Fruit fly (Drosophila melanogaster) whole organism, pupa: ENCODE data around the gene Obp99c.

Experiments
- CG10348 ChIP-seq: fragments of 200-800 bp; sonication (Bioruptor generic); IDR thresholded peaks from 2 replicates; pipeline ENCODE4 v1.3.6; 2022; ENCODE audit warnings: missing biosample characterization, missing genetic modification characterization
- CG12605 ChIP-seq: fragments of 200-800 bp; sonication (Bioruptor generic); IDR thresholded peaks from 2 replicates; pipeline ENCODE4 v1.3.6; 2022; ENCODE audit warnings: missing biosample characterization, missing genetic modification characterization
- CG13204 ChIP-seq: fragments of 200-800 bp; sonication (Bioruptor generic); optimal IDR thresholded peaks from 2 replicates; lab custom pipeline; 2018; ENCODE audit warnings: missing biosample characterization, mild to moderate bottlenecking, missing genetic modification characterization, moderate library complexity
- CG14655 ChIP-seq: fragments of 200-800 bp; sonication (Bioruptor generic); optimal IDR thresholded peaks from 3 replicates; lab custom pipeline; 2017; ENCODE audit warnings: mild to moderate bottlenecking, missing biosample characterization, missing genetic modification reagents, missing genetic modification characterization
- CG15710 ChIP-seq: fragments of 200-800 bp; sonication (Bioruptor generic); optimal IDR thresholded peaks from 2 replicates; lab custom pipeline; 2018; ENCODE audit warnings: missing biosample characterization, mild to moderate bottlenecking, missing genetic modification characterization, moderate library complexity
- CG17806 ChIP-seq: fragments of 200-800 bp; sonication (Bioruptor generic); optimal IDR thresholded peaks from 2 replicates; lab custom pipeline; 2018; ENCODE audit warnings: missing biosample characterization, mild to moderate bottlenecking, missing genetic modification characterization, moderate library complexity
- CG32121 ChIP-seq: fragments of 200-800 bp; sonication (Bioruptor generic); IDR thresholded peaks from 2 replicates; pipeline ENCODE4 v1.3.6; 2022; ENCODE audit warnings: missing biosample characterization, missing genetic modification characterization
- CG34367 ChIP-seq: fragments of 200-800 bp; sonication (Bioruptor generic); optimal IDR thresholded peaks from 2 replicates; lab custom pipeline; 2018; ENCODE audit warnings: missing biosample characterization, mild to moderate bottlenecking, missing genetic modification characterization
- CG4496 ChIP-seq: fragments of 200-800 bp; sonication (Bioruptor generic); IDR thresholded peaks from 3 replicates; pipeline ENCODE4 v1.3.6; 2022; ENCODE audit warnings: missing biosample characterization, missing genetic modification characterization
- CG8159 ChIP-seq: fragments of 200-800 bp; sonication (Bioruptor generic); optimal IDR thresholded peaks from 3 replicates; lab custom pipeline; 2018; ENCODE audit warnings: missing biosample characterization, mild to moderate bottlenecking, missing genetic modification characterization, moderate library complexity
- CG8301 ChIP-seq: fragments of 200-800 bp; sonication (Bioruptor generic); optimal IDR thresholded peaks from 2 replicates; lab custom pipeline; 2018; ENCODE audit warnings: missing biosample characterization, mild to moderate bottlenecking, missing genetic modification characterization
- CG9948 ChIP-seq: fragments of 200-800 bp; sonication (Bioruptor generic); optimal IDR thresholded peaks from 2 replicates; lab custom pipeline; 2018; ENCODE audit warnings: missing biosample characterization, mild to moderate bottlenecking, missing genetic modification characterization, moderate library complexity
- D1 ChIP-seq: fragments of 200-800 bp; sonication (Bioruptor generic); optimal IDR thresholded peaks from 2 replicates; lab custom pipeline; 2018; ENCODE audit warnings: missing biosample characterization, mild to moderate bottlenecking, missing genetic modification characterization, moderate library complexity
- EcR ChIP-seq: fragments of 200-800 bp; sonication (Bioruptor generic); optimal IDR thresholded peaks from 3 replicates; lab custom pipeline; 2019; ENCODE audit warnings: missing biosample characterization, missing genetic modification characterization, mild to moderate bottlenecking, moderate library complexity, missing genetic modification reagents
- Ets98B ChIP-seq: fragments of 200-800 bp; sonication (Bioruptor generic); IDR thresholded peaks from 2 replicates; pipeline ENCODE4 v1.3.6; 2022; ENCODE audit warnings: missing biosample characterization, missing genetic modification characterization
- Pif1A ChIP-seq: fragments of 200-800 bp; sonication (Bioruptor generic); optimal IDR thresholded peaks from 3 replicates; lab custom pipeline; 2016; ENCODE audit warnings: missing biosample characterization, missing genetic modification characterization
- Pif1B ChIP-seq: fragments of 200-800 bp; sonication (Bioruptor generic); optimal IDR thresholded peaks from 3 replicates; lab custom pipeline; 2016; ENCODE audit warnings: missing biosample characterization, missing genetic modification characterization
- Snoo ChIP-seq: fragments of 200-800 bp; sonication (Bioruptor generic); optimal IDR thresholded peaks from 3 replicates; lab custom pipeline; 2017; ENCODE audit warnings: missing biosample characterization, mild to moderate bottlenecking, missing genetic modification characterization, inconsistent platforms
- fd96Ca ChIP-seq: fragments of 200-800 bp; sonication (Bioruptor generic); IDR thresholded peaks from 3 replicates; pipeline ENCODE4 v1.3.6; 2022; ENCODE audit warnings: missing biosample characterization, missing genetic modification characterization
- gl ChIP-seq: fragments of 200-800 bp; sonication (Bioruptor generic); optimal IDR thresholded peaks from 2 replicates; lab custom pipeline; 2018; ENCODE audit warnings: missing biosample characterization, mild to moderate bottlenecking, missing genetic modification characterization
- rn ChIP-seq: fragments of 200-800 bp; sonication (Bioruptor generic); IDR thresholded peaks from 2 replicates; pipeline ENCODE4 v1.3.6; 2022; ENCODE audit warnings: missing biosample characterization, missing genetic modification characterization

Gene Obp99c

dm6 chr3R:29689211-29689610 lies at the start of gene Obp99c:
Gene Obp99c (minus strand): TSS chr3R:29689311.
- TF ChIP-seq EcR (no peak), CG17806 (tag; lab: Kevin White, UChicago) (no peak), CG15710 (tag; lab: Kevin White, UChicago) (no peak), CG9948 (no peak), CG8301 (tag; lab: Kevin White, UChicago) (no peak), CG4496 (GFP tag; lab: Robert Waterston, UW) (no peak), CG8159 (no peak), Snoo (no peak)
- TF ChIP-seq, all 21 proteins: peak for 0

DNA sequence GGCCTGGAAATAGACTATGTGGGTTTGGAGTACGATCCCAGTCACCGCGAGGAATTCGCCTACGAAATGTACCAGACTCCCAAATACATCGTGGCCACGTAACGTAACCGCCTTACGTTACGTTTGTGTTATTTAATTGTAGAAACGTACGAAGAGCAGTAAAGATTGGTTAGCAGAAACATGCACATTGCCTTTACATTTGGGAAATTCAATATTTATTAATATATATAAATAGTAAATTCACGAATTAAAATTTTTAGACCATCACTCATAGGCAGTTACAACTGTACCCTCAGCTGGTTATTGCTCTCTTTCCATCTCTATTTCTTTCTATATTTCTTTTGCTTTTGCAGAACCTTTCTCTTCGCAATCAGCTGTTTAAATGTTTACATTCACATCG lies 48.8 kb upstream of the Obp99c start, which contains the start of gene Gnpnat:
Gene Gnpnat (plus strand): TSS at position 385 of the 400 bp plus-strand sequence.
- TF ChIP-seq CG8159 (peak; percentile 46), Snoo (peak; percentile 63), Pif1A (GFP tag; lab: Kevin White, UChicago) (peak; percentile 51), CG34367 (tag; lab: Kevin White, UChicago) (peak; percentile 37), fd96Ca (GFP tag; lab: Robert Waterston, UW) (no peak), CG17806 (tag; lab: Kevin White, UChicago) (peak; percentile 61), CG10348 (GFP tag; lab: Robert Waterston, UW) (no peak), CG13204 (no peak), CG9948 (peak; percentile 7), gl (tag; lab: Kevin White, UChicago) (no peak), CG4496 (GFP tag; lab: Robert Waterston, UW) (no peak), CG12605 (GFP tag; lab: Robert Waterston, UW) (no peak), EcR (no peak), CG14655 (GFP tag; lab: Kevin White, UChicago) (peak; percentile 58), CG8301 (tag; lab: Kevin White, UChicago) (peak; percentile 63), CG32121 (GFP tag; lab: Robert Waterston, UW) (no peak), CG15710 (tag; lab: Kevin White, UChicago) (peak; percentile 40), Pif1B (GFP tag; lab: Kevin White, UChicago) (peak; percentile 48)

DNA sequence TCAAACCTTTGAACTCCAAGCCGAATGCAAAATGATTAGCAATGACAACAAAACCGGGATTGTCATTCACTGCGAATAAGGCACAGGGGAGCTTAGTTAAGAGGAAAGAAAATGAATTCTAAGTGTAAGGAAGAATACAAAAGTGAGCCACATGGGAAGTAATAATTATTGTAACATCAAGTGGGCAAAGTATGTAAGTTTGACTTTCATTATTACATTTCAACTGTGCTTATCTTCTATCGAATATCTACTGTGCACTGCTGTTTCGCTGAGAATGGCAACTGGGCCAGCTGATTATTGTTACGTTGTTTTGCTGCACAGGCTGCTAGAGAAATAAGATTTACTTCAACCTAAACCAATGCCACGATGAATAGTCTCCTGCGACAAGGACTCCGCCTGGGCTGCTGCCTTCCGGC lies 47.6 kb upstream of the Obp99c start, which contains the start of the genes CG7601 and CIA30:
Gene CG7601 (minus strand): TSS at position 68 of the 416 bp plus-strand sequence.
Gene CIA30 (plus strand): TSS at position 288 of the 416 bp plus-strand sequence.
- TF ChIP-seq CG17806 (tag; lab: Kevin White, UChicago) = peak; percentile 99
- TF ChIP-seq rn (GFP tag; lab: Robert Waterston, UW) = peak; percentile 100
- peak; percentile 98 for TF ChIP-seq Pif1B (GFP tag; lab: Kevin White, UChicago)
- peak; percentile 100 for TF ChIP-seq Ets98B (GFP tag; lab: Robert Waterston, UW)
- TF ChIP-seq CG8159 = peak; percentile 98
- peak; percentile 100 for TF ChIP-seq fd96Ca (GFP tag; lab: Robert Waterston, UW)
- peak; percentile 100 for TF ChIP-seq CG12605 (GFP tag; lab: Robert Waterston, UW)
- no peak for TF ChIP-seq CG13204
- TF ChIP-seq D1 = no peak
- peak; percentile 100 for TF ChIP-seq CG32121 (GFP tag; lab: Robert Waterston, UW)
- peak; percentile 99 for TF ChIP-seq CG14655 (GFP tag; lab: Kevin White, UChicago)
- TF ChIP-seq CG34367 (tag; lab: Kevin White, UChicago) = peak; percentile 96
- TF ChIP-seq CG8301 (tag; lab: Kevin White, UChicago) = peak; percentile 98
- TF ChIP-seq CG10348 (GFP tag; lab: Robert Waterston, UW) = peak; percentile 100
- TF ChIP-seq CG15710 (tag; lab: Kevin White, UChicago) = peak; percentile 99
- TF ChIP-seq EcR = peak; percentile 61
- TF ChIP-seq CG4496 (GFP tag; lab: Robert Waterston, UW) = peak; percentile 100
- TF ChIP-seq gl (tag; lab: Kevin White, UChicago) = peak; percentile 98
- peak; percentile 100 for TF ChIP-seq Pif1A (GFP tag; lab: Kevin White, UChicago)
- TF ChIP-seq Snoo = peak; percentile 99
- TF ChIP-seq CG9948 = peak; percentile 98

DNA sequence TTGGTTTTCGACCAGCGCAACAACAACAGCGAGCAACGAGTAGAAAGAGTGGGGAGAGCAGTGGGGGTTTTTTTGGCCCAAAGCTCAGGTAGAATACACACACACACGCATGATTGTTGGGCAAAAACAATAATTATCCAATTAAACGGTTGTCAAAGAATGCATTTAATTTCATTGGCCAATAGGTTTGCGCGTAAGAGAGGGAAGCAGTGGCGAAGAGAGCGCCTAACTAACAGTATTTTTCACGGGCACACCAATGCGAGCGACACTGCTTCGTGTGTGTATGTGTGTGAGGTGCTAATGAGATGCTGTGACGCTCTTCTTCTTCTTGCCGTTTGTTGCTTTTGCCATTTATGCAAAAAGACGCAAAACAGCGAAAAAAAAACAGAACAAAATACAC lies 37.2 kb upstream of the Obp99c start:
- TF ChIP-seq EcR = peak; percentile 4
- TF ChIP-seq Pif1A (GFP tag; lab: Kevin White, UChicago) = no peak
- TF ChIP-seq, all 21 proteins: peak for 1

DNA sequence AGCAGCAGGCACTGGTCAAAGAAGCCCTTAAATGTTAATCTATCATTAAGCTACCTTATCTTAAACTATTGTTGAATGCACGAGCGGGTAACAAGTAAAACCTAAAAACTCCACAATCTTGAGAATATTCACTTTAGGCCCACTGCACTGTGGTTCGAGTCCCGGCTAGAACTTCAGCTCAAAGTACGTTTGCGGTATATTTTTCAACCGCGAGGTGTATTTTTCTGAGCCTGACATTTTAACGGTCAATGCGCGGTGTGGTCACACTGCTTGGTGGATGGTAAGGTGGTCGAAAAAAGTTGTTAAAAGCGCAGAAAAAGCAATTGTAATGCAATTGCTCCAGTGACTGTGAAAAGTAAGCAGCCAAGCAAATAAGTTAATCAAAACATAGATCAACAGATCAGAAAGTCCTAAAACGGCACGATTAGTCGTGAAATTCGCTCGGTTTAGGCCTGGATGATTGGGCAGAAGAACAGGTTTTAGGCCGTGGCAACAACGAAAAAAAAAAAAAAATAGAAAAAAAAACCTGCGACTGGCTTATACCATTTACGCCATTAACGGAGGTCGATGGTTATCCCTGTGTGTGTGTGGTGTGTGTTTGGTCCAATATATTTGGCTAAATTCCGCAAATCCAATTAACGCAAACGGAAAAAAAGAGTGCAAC lies 36.6 kb upstream of the Obp99c start, which contains the start of gene Kul:
Gene Kul (plus strand): TSS at position 254 of the 664 bp plus-strand sequence.
- TF ChIP-seq gl (tag; lab: Kevin White, UChicago) (peak; percentile 67), CG8159 (peak; percentile 40), CG12605 (GFP tag; lab: Robert Waterston, UW) (peak; percentile 18; the same call in 1 of the 2 replicates), CG10348 (GFP tag; lab: Robert Waterston, UW) (no peak), CG4496 (GFP tag; lab: Robert Waterston, UW) (peak; percentile 56; the same call in 2 of the 3 replicates), CG9948 (no peak), CG13204 (no peak), CG17806 (tag; lab: Kevin White, UChicago) (peak; percentile 18), fd96Ca (GFP tag; lab: Robert Waterston, UW) (peak; percentile 49; the same call in 1 of the 3 replicates), D1 (no peak), CG34367 (tag; lab: Kevin White, UChicago) (peak; percentile 28), CG15710 (tag; lab: Kevin White, UChicago) (peak; percentile 23), rn (GFP tag; lab: Robert Waterston, UW) (peak; percentile 19; the same call in 1 of the 2 replicates), CG14655 (GFP tag; lab: Kevin White, UChicago) (no peak), EcR (no peak), Pif1A (GFP tag; lab: Kevin White, UChicago) (no peak), Ets98B (GFP tag; lab: Robert Waterston, UW) (peak; percentile 34), Snoo (peak; percentile 61), CG32121 (GFP tag; lab: Robert Waterston, UW) (peak; percentile 57; the same call in 1 of the 2 replicates), CG8301 (tag; lab: Kevin White, UChicago) (peak; percentile 50), Pif1B (GFP tag; lab: Kevin White, UChicago) (no peak)
